Worm (Caenorhabditis elegans) whole organism, mixed stage, embryonic: ENCODE data around the gene W04B5.5.
A peak's percentile ranks its signal among the peaks of the same experiment; 100 is the strongest.
"Not testable (repeated sequence)": the region's sequence is repeated elsewhere in the genome, so short reads cannot be mapped to it uniquely, and the experiment has no call there.

Experiments used
- bed-3 ChIP-seq: fragments of 200-800 bp; sonication (Bioruptor generic); optimal IDR thresholded peaks from 3 replicates; lab custom pipeline; 2018; ENCODE audit warnings: mild to moderate bottlenecking, missing genetic modification characterization, moderate library complexity, missing compliant biosample characterization
- blmp-1 ChIP-seq: fragments of 150-350 bp; optimal IDR thresholded peaks from 2 replicates; lab custom pipeline; 2014; ENCODE audit warnings: missing biosample characterization, missing genetic modification characterization
- ceh-43 ChIP-seq: fragments of 200-800 bp; sonication (Bioruptor generic); optimal IDR thresholded peaks from 2 replicates; lab custom pipeline; 2018; ENCODE audit warnings: mild to moderate bottlenecking, missing genetic modification characterization, moderate library complexity, missing compliant biosample characterization
- ces-1 ChIP-seq: fragments of 150-350 bp; optimal IDR thresholded peaks from 2 replicates; lab custom pipeline; 2014; ENCODE audit warnings: missing biosample characterization, missing genetic modification reagents, missing genetic modification characterization
- drap-1 ChIP-seq: fragments of 200-800 bp; sonication (Bioruptor generic); optimal IDR thresholded peaks from 3 replicates; lab custom pipeline; 2018; ENCODE audit warnings: mild to moderate bottlenecking, missing genetic modification characterization, missing compliant biosample characterization
- elt-1 ChIP-seq: sonication (generic microtip); optimal IDR thresholded peaks from 2 replicates; lab custom pipeline; 2017; ENCODE audit warnings: missing genetic modification characterization, mild to moderate bottlenecking, missing compliant biosample characterization, antibody characterized with exemption, moderate library complexity, borderline replicate concordance; ENCODE audit not compliant: insufficient read depth
- elt-3 ChIP-seq: fragments of 150-350 bp; optimal IDR thresholded peaks from 2 replicates; lab custom pipeline; 2014; ENCODE audit warnings: missing biosample characterization, missing genetic modification characterization
- ham-2 ChIP-seq: fragments of 200-800 bp; sonication (Bioruptor generic); optimal IDR thresholded peaks from 2 replicates; lab custom pipeline; 2018; ENCODE audit warnings: mild to moderate bottlenecking, missing genetic modification characterization, missing compliant biosample characterization
- hlh-1 ChIP-seq: fragments of 150-350 bp; optimal IDR thresholded peaks from 2 replicates; lab custom pipeline; 2014; ENCODE audit warnings: missing biosample characterization, missing genetic modification reagents, missing genetic modification characterization
- lin-13 ChIP-seq: fragments of 150-350 bp; optimal IDR thresholded peaks from 2 replicates; lab custom pipeline; 2014; ENCODE audit warnings: missing biosample characterization, missing genetic modification characterization
- lsy-2 ChIP-seq: fragments of 150-350 bp; optimal IDR thresholded peaks from 2 replicates; lab custom pipeline; 2014; ENCODE audit warnings: missing biosample characterization, missing genetic modification characterization
- mab-5 ChIP-seq: fragments of 150-350 bp; optimal IDR thresholded peaks from 2 replicates; lab custom pipeline; 2014; ENCODE audit warnings: missing biosample characterization, missing genetic modification characterization
- mep-1 ChIP-seq: fragments of 150-350 bp; optimal IDR thresholded peaks from 2 replicates; lab custom pipeline; 2017; ENCODE audit warnings: missing biosample characterization, missing genetic modification reagents, missing genetic modification characterization, inconsistent platforms
- mls-2 ChIP-seq: sonication (generic microtip); optimal IDR thresholded peaks from 2 replicates; lab custom pipeline; 2016; ENCODE audit warnings: mild to moderate bottlenecking, missing genetic modification characterization, moderate library complexity, missing compliant biosample characterization
- nhr-2 ChIP-seq: fragments of 150-350 bp; optimal IDR thresholded peaks from 2 replicates; lab custom pipeline; 2014; ENCODE audit warnings: missing biosample characterization, missing genetic modification characterization
- nhr-237 ChIP-seq: fragments of 150-350 bp; optimal IDR thresholded peaks from 2 replicates; lab custom pipeline; 2014; ENCODE audit warnings: missing biosample characterization, missing genetic modification characterization
- nhr-76 ChIP-seq: sonication (generic microtip); optimal IDR thresholded peaks from 2 replicates; lab custom pipeline; 2017; ENCODE audit warnings: missing biosample characterization, missing genetic modification characterization
- pha-4 ChIP-seq: fragments of 150-350 bp; optimal IDR thresholded peaks from 2 replicates; lab custom pipeline; 2018; ENCODE audit warnings: missing biosample characterization, missing genetic modification reagents, missing genetic modification characterization
- sem-2 ChIP-seq: fragments of 200-800 bp; sonication (Bioruptor generic); optimal IDR thresholded peaks from 2 replicates; lab custom pipeline; 2018; ENCODE audit warnings: mild to moderate bottlenecking, missing genetic modification characterization, missing compliant biosample characterization
- snpc-4 ChIP-seq: fragments of 150-350 bp; optimal IDR thresholded peaks from 2 replicates; lab custom pipeline; 2014; ENCODE audit warnings: missing biosample characterization, missing genetic modification characterization
- sptf-1 ChIP-seq: sonication (generic microtip); optimal IDR thresholded peaks from 2 replicates; lab custom pipeline; 2017; ENCODE audit warnings: mild to moderate bottlenecking, missing genetic modification characterization, moderate library complexity, missing compliant biosample characterization
- unc-120 ChIP-seq: sonication (generic microtip); optimal IDR thresholded peaks from 2 replicates; lab custom pipeline; 2017; ENCODE audit warnings: missing genetic modification characterization, missing compliant biosample characterization; ENCODE audit not compliant: poor library complexity, severe bottlenecking
- unc-39 ChIP-seq: fragments of 150-350 bp; optimal IDR thresholded peaks from 2 replicates; lab custom pipeline; 2014; ENCODE audit warnings: missing biosample characterization, missing genetic modification characterization
- unc-62 ChIP-seq: fragments of 150-350 bp; optimal IDR thresholded peaks from 2 replicates; lab custom pipeline; 2014; ENCODE audit warnings: missing biosample characterization, missing genetic modification reagents, missing genetic modification characterization
- zip-8 ChIP-seq: fragments of 150-350 bp; optimal IDR thresholded peaks from 2 replicates; lab custom pipeline; 2014; ENCODE audit warnings: missing biosample characterization, missing genetic modification characterization
- ztf-11 ChIP-seq: fragments of 150-350 bp; optimal IDR thresholded peaks from 2 replicates; lab custom pipeline; 2014; ENCODE audit warnings: missing biosample characterization, missing genetic modification characterization

W04B5.5 gene

DNA sequence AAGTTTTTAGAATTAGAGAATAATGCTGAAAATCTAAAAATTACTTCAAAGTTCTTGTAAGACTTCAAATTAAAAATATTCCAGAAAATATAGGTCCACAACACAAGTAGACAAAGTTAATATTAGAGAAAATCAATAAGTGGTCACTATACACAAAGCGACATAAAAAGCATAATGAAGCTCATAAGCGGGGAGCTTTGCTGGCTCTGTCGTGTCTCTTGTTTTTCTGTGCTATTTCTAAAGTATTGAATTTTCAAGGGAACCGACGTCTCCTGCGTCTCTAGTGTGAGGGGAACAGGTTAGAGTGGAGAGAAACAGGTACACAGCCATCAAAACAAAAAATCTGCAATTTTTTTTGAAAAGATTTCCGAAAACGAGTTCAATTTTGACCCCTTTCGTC is 20.5 kb upstream of the W04B5.5 start, which contains the start of gene E02H9.13:
E02H9.13 (minus strand) TSS at position 199 of the 400 bp plus-strand sequence.
- TF ChIP-seq mls-2 (tag; lab: Kevin White, UChicago) (no peak), ceh-43 (no peak), lsy-2 (no peak), elt-3 (no peak), ces-1 (GFP tag; lab: Kevin White, UChicago) (peak; percentile 76), bed-3 (GFP tag; lab: Kevin White, UChicago) (no peak)
- TF ChIP-seq, all 35 proteins: peak for 1

DNA sequence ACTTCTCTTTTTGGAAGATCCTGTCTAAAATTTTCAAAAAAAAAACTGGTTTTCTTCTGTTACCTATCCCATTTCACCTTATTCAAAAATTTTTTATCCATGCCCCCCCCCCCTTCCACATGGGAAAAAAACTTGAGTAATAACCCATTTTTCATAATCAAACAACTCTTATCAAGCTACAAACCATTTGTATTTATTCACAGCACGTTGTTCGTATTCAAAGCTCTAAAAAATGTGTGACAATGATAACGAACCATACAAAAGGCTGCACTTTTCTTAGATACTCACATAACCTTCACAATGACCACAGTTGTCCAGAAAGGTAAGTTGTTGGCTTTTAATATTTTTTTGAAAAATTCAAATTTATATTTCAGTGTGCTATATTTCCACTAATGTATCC is 17.8 kb upstream of the W04B5.5 start, which contains the start of gene E02H9.6:
E02H9.6 (plus strand) TSS at position 301 of the 400 bp plus-strand sequence.
- TF ChIP-seq mls-2, unc-39, zip-8 (tag; lab: Kevin White, UChicago): not testable (repeated sequence)

DNA sequence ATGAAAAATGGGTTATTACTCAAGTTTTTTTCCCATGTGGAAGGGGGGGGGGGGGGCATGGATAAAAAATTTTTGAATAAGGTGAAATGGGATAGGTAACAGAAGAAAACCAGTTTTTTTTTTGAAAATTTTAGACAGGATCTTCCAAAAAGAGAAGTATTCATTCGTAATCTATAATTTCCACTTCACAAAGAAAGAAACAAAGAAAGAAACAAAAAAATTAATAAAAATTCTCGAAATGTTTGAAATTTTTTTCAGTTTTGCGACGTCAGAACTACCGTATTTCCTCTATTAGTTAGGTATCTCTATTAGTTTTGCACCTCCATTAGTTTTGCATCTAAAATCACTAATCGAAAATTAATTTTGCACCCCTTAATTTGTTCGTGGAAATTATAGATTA is 17.4 kb upstream of the W04B5.5 start, which contains the start of gene W04B5.6:
W04B5.6 (minus strand) TSS at position 101 of the 400 bp plus-strand sequence.
- not testable (repeated sequence) for TF ChIP-seq bed-3 (GFP tag; lab: Kevin White, UChicago); nhr-237; lin-13 (tag; lab: Kevin White, UChicago)
- TF ChIP-seq, all 35 proteins: peak for 0; not testable (repeated sequence) for 35

DNA sequence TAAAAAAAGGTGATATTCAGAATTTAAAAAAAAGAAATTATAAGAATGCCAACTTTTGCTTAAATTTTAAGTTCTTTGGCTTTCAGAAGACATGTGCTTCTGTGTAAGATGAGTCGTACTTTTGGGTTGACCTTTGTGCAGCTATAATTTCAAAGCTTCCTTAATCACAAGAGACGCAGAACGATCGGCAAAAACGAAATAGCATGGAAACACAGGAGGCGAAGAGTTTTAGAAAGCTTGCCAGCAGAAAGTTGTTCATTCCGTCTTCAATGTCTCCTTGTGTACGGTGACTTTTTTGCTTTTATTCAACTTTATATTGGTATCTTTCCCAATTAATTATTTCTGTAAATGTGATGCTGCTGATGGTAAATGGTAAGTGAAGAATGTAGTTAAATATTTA is 14.9 kb upstream of the W04B5.5 start:
- TF ChIP-seq snpc-4 (tag; lab: Kevin White, UChicago) (no peak), unc-39 (tag; lab: Kevin White, UChicago) (no peak), drap-1 (GFP tag; lab: Kevin White, UChicago) (no peak), ces-1 (GFP tag; lab: Kevin White, UChicago) (peak; percentile 21), mab-5 (no peak), zip-8 (tag; lab: Kevin White, UChicago) (no peak), mep-1 (tag; lab: Kevin White, UChicago) (no peak), ham-2 (no peak)

DNA sequence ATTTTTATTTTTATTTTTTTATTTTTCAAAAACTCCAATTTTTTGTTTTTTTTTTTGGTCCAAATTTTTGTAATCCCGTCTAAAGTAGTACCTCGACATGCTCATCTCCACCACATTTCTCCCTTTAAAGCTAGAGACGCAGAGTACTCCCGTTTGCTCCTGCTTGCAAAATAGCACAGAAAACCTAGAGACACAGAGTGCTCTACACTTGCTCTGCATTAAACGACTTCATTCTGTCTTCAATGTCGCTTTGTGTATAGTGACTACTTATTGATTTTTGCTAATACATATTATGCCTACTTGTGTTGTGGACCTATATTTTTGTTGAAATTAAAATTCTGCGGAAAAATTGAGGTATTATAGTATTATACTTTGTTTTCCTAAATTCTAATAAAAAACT is 8.1 kb upstream of the W04B5.5 start, which contains the start of gene W04B5.8:
W04B5.8 (plus strand) TSS at position 195 of the 400 bp plus-strand sequence.
- TF ChIP-seq bed-3 (GFP tag; lab: Kevin White, UChicago) (no peak), unc-120 (tag; lab: Kevin White, UChicago) (peak; percentile 71), hlh-1 (tag; lab: Kevin White, UChicago) (peak; percentile 8), ces-1 (GFP tag; lab: Kevin White, UChicago) (peak; percentile 72)

DNA sequence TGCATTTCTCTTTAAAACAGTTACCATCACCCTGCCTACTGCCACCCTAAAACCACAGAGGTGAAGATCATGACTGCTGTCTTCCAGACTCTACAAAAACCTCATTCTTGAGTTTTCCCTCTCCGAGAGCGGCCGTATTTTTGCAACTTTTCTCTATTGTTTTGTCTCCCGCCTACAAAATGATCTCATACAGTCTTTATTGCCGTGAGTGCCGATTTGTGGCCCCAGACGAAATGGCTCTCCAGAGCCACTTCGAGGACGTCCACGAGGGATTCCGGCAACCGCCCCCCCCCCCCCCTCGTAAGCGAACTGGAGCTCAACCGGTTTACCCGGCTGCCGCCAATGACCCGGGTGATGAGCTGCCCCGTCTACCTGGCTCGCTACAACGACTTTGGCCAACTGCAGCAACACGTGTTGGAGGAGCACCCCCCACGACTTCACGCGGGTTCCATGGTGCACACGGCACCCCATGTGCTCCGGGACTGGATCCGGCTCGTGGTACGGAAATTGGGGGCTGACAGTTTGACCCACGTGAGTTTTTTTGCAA is 6.8 kb upstream of the W04B5.5 start:
- TF ChIP-seq elt-1 (tag; lab: Kevin White, UChicago), result no peak
- TF ChIP-seq nhr-237, result no peak
- no peak for TF ChIP-seq lsy-2
- TF ChIP-seq unc-62 (GFP tag; lab: Kevin White, UChicago), result no peak
- TF ChIP-seq nhr-2 (tag; lab: Kevin White, UChicago), result no peak
- TF ChIP-seq sptf-1 (tag; lab: Kevin White, UChicago), result no peak
- TF ChIP-seq blmp-1 (tag; lab: Kevin White, UChicago), result no peak
- TF ChIP-seq ztf-11 (tag; lab: Kevin White, UChicago), result no peak
- TF ChIP-seq nhr-76, result no peak
- TF ChIP-seq lin-13 (tag; lab: Kevin White, UChicago), result no peak
- TF ChIP-seq pha-4, result no peak
- TF ChIP-seq unc-120 (tag; lab: Kevin White, UChicago), result no peak
- no peak for TF ChIP-seq sem-2 (GFP tag; lab: Kevin White, UChicago)
- TF ChIP-seq, all 35 proteins: peak for 0

DNA sequence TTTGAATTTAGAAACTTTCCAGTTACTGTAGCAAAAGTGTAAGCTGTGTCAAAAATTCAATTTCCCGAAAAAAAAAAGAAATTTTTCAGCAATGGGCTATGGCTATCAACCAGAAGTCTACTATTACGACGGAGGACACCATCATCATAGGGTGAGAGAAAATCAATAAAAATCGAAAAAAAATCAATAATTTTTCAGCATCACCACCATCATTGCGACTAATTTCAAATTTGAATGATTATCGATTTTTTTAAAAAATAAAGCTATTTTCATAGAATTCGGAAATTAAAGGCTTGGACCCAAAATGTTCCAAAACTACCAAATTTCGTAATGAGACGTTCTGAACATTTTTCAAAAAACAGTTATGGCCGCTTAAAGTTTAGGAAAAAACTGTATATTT is 5.6 kb upstream of the W04B5.5 start:
- no peak for TF ChIP-seq lin-13 (tag; lab: Kevin White, UChicago)
- no peak for TF ChIP-seq sem-2 (GFP tag; lab: Kevin White, UChicago)
- TF ChIP-seq snpc-4 (tag; lab: Kevin White, UChicago), result no peak
- TF ChIP-seq ces-1 (GFP tag; lab: Kevin White, UChicago), result no peak
